Worm (Caenorhabditis elegans): ENCODE data around the gene ugt-37.

DNA sequence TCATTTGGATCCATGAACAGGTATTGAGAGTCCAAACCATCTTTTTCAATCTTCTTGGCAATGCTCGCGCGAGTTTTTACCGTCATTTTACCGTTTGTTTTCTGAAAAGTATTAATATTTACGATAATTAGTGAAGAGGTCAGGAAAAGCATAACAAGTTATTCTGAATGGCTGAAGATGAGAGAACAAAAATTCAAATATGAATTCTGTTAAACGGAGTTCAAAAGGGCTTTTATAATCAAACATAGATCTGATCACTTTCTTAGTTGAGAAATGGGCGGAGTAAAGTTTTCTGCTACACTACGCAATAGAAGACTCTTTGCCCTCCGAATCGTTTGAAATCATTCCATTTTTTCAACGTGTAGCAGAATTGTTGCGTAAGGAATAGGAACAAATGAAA lies 7.9 kb upstream of the ugt-37 start, which contains the start of gene fat-7:
- no peak for TF ChIP-seq nhr-85 (tag)
- no peak for TF ChIP-seq mdl-1 (tag; optimal IDR thresholded peaks at IDR 0.05)
- TF ChIP-seq ama-1 (optimal IDR thresholded peaks at IDR 0.05): no peak
- TF ChIP-seq mab-9 (GFP tag; IDR thresholded peaks at IDR 0.05): no peak
- TF ChIP-seq unc-62 (GFP tag; optimal IDR thresholded peaks at IDR 0.05): no peak
- no peak for TF ChIP-seq nhr-237 (tag; optimal IDR thresholded peaks at IDR 0.05)
- no peak for TF ChIP-seq egl-27 (tag; optimal IDR thresholded peaks at IDR 0.05)
- TF ChIP-seq aly-2 (tag; optimal IDR thresholded peaks at IDR 0.05): no peak
- no peak for TF ChIP-seq xbp-1 (tag; optimal IDR thresholded peaks at IDR 0.05)
- TF ChIP-seq elt-2 (tag; optimal IDR thresholded peaks at IDR 0.05): no peak
- no peak for TF ChIP-seq nhr-28 (tag; optimal IDR thresholded peaks at IDR 0.05)
- TF ChIP-seq nhr-71 (tag; optimal IDR thresholded peaks at IDR 0.05): no peak

All from whole organism, L1 larva.